Fruit fly (Drosophila melanogaster): ENCODE results near the gene ND-13A.

DNA sequence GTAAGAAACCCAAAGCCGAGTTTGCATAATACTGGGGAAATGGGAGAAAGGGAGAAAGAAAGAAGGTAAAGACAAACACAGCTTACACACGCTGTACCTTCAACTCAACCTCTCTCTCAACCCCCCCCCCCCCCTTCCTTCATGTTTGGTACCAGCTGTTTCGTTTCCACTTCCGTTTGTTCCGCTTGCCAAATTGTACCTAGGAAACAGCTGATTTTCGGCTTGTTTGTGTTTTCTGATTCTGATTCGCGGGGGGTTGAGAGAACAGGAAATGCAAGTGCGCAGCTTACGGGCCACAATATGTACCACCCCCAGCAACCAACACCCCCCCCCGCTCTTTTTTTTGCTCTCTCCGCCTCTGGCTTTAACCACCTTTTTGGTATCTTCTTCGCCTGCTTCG is 36.2 kb downstream of the ND-13A start:
- TF ChIP-seq CG6163 (GFP tag; IDR thresholded peaks at IDR 0.05) (no peak), topi (GFP tag; optimal IDR thresholded peaks at IDR 0.05) (no peak)
